Fruit fly (Drosophila melanogaster): Measurements from ENCODE around the gene CG34331.

- TF ChIP-seq Hr39 (GFP tag; optimal IDR thresholded peaks at IDR 0.05): no peak
- TF ChIP-seq fd85E (GFP tag; optimal IDR thresholded peaks at IDR 0.05): no peak
- no peak for TF ChIP-seq Ets21C (GFP tag; optimal IDR thresholded peaks at IDR 0.05)
- TF ChIP-seq Gug (GFP tag; IDR thresholded peaks at IDR 0.05): no peak
- TF ChIP-seq Eip93F (GFP tag; optimal IDR thresholded peaks at IDR 0.05): no peak
- no peak for TF ChIP-seq CG4318 (GFP tag; optimal IDR thresholded peaks at IDR 0.05)
- TF ChIP-seq fd59A (GFP tag; optimal IDR thresholded peaks at IDR 0.05): peak; percentile 15
- no peak for TF ChIP-seq CG34406 (GFP tag; optimal IDR thresholded peaks at IDR 0.05)
These were observed 25.5 kb downstream of the CG34331 start, which contains the start of gene aspr for dm6 chrX:20147693-20148174.
